Worm (Caenorhabditis elegans) whole organism, early embryonic: ENCODE results near the gene C53A5.11.

Source experiments
- F13C5.2 ChIP-seq: sonication (generic microtip); optimal IDR thresholded peaks from 2 replicates; lab custom pipeline; 2017; ENCODE audit warnings: mild to moderate bottlenecking, missing genetic modification characterization, inconsistent platforms, missing compliant biosample characterization
- ama-1 ChIP-seq: fragments of 150-350 bp; optimal IDR thresholded peaks from 2 replicates; lab custom pipeline; 2014
- flt-1 ChIP-seq: fragments of 200-800 bp; sonication (Bioruptor generic); IDR thresholded peaks from 2 replicates; pipeline ENCODE4 v1.3.6; 2022; ENCODE audit warnings: missing genetic modification characterization, missing compliant biosample characterization
- hmg-4 ChIP-seq: fragments of 200-800 bp; sonication (Bioruptor generic); optimal IDR thresholded peaks from 2 replicates; lab custom pipeline; 2018; ENCODE audit warnings: mild to moderate bottlenecking, missing genetic modification characterization, missing compliant biosample characterization
- pes-1 ChIP-seq: fragments of 200-800 bp; sonication (Bioruptor generic); IDR thresholded peaks from 2 replicates; pipeline ENCODE4 v1.3.6; 2022; ENCODE audit warnings: missing genetic modification reagents, missing genetic modification characterization, missing compliant biosample characterization
- scrt-1 ChIP-seq: fragments of 200-800 bp; sonication (Bioruptor generic); IDR thresholded peaks from 2 replicates; pipeline ENCODE4 v1.3.6; 2022; ENCODE audit warnings: missing genetic modification characterization, missing compliant biosample characterization
- sea-1 ChIP-seq: fragments of 200-800 bp; sonication (Bioruptor generic); conservative IDR thresholded peaks from 2 replicates; pipeline ENCODE4 v1.3.6; 2022; ENCODE audit warnings: missing genetic modification characterization, missing compliant biosample characterization
- tbx-11 ChIP-seq: fragments of 200-800 bp; sonication (Bioruptor generic); IDR thresholded peaks from 2 replicates; pipeline ENCODE4 v1.3.6; 2022; ENCODE audit warnings: missing genetic modification characterization, missing compliant biosample characterization
- tbx-37 ChIP-seq: fragments of 200-800 bp; sonication (Bioruptor generic); conservative IDR thresholded peaks from 2 replicates; pipeline ENCODE4 v1.3.6; 2022; ENCODE audit warnings: missing genetic modification reagents, missing genetic modification characterization, missing compliant biosample characterization

C53A5.11 gene

ce11 chrV:14609643-14610042 is 47.0 kb downstream of the C53A5.11 start, which contains the start of gene R11H6.4:
R11H6.4 (plus strand) TSS chrV:14609943.
- TF ChIP-seq hmg-4, result no peak
- no peak for TF ChIP-seq ama-1 (lab: Kevin White, UChicago)
- TF ChIP-seq pes-1, result no peak
- no peak for TF ChIP-seq flt-1 (GFP tag; lab: Robert Waterston, UW)

ce11 chrV:14610781-14611180 is 48.1 kb downstream of the C53A5.11 start:
- TF ChIP-seq tbx-11 (GFP tag; lab: Robert Waterston, UW) (no peak), pes-1 (no peak), scrt-1 (GFP tag; lab: Robert Waterston, UW) (no peak), F13C5.2 (tag; lab: Kevin White, UChicago) (no peak)

ce11 chrV:14612168-14612567 is 49.5 kb downstream of the C53A5.11 start, which contains the start of the genes R11H6.5 and ccnk-1:
R11H6.5 (minus strand) TSS chrV:14612222.
ccnk-1 (plus strand) TSS chrV:14612548.
- TF ChIP-seq scrt-1 (GFP tag; lab: Robert Waterston, UW), result no peak
- no peak for TF ChIP-seq ama-1 (lab: Kevin White, UChicago)
- no peak for TF ChIP-seq tbx-37 (GFP tag; lab: Robert Waterston, UW)
- TF ChIP-seq sea-1 (GFP tag; lab: Robert Waterston, UW), result no peak
